Worm (Caenorhabditis elegans) whole organism, L1 larva: ENCODE measurements around the gene nlp-24.

ENCODE experiments used
- C04F5.9 ChIP-seq: sonication (generic microtip); optimal IDR thresholded peaks from 2 replicates; lab custom pipeline; 2016; ENCODE audit warnings: missing genetic modification characterization, missing compliant biosample characterization
- C16A3.4 ChIP-seq: fragments of 150-350 bp; optimal IDR thresholded peaks from 2 replicates; lab custom pipeline; 2014; ENCODE audit warnings: missing biosample characterization, missing genetic modification characterization
- Y116A8C.19 ChIP-seq: sonication (generic microtip); optimal IDR thresholded peaks from 2 replicates; lab custom pipeline; 2016; ENCODE audit warnings: missing compliant biosample characterization, missing genetic modification characterization, borderline replicate concordance
- aha-1 ChIP-seq: fragments of 150-350 bp; optimal IDR thresholded peaks from 2 replicates; lab custom pipeline; 2014; ENCODE audit warnings: missing biosample characterization, missing genetic modification characterization
- blmp-1 ChIP-seq: fragments of 150-350 bp; optimal IDR thresholded peaks from 2 replicates; lab custom pipeline; 2014; ENCODE audit warnings: missing biosample characterization, missing genetic modification characterization
- ceh-63 ChIP-seq: fragments of 200-800 bp; sonication (Bioruptor generic); optimal IDR thresholded peaks from 2 replicates; lab custom pipeline; 2018; ENCODE audit warnings: mild to moderate bottlenecking, missing genetic modification characterization, missing compliant biosample characterization
- ces-1 ChIP-seq: fragments of 150-350 bp; optimal IDR thresholded peaks from 2 replicates; lab custom pipeline; 2014; ENCODE audit warnings: missing biosample characterization, missing genetic modification reagents, missing genetic modification characterization
- dpl-1 ChIP-seq, 3 experiments: fragments of 150-350 bp in 2 of 3; sonication (generic microtip) in 1 of 3; optimal IDR thresholded peaks; 2 replicates each; lab custom pipeline; 2014 to 2017; ENCODE audit warnings: missing biosample characterization in 3 of 3, missing genetic modification characterization in 3 of 3, missing genetic modification reagents in 3 of 3
- efl-1 ChIP-seq, 4 experiments: fragments of 150-350 bp; optimal IDR thresholded peaks in 3 of 4; peaks in 1 of 4; 1 replicate in 1 of 4; 2 replicates in 3 of 4; lab custom pipeline; 2014; ENCODE audit warnings: missing biosample characterization in 2 of 4, missing genetic modification characterization in 2 of 4, missing genetic modification reagents in 2 of 4
- efl-3 ChIP-seq: fragments of 200-800 bp; sonication (Bioruptor generic); optimal IDR thresholded peaks from 2 replicates; lab custom pipeline; 2018; ENCODE audit warnings: mild to moderate bottlenecking, missing genetic modification characterization, missing compliant biosample characterization
- egl-27 ChIP-seq, 2 experiments: fragments of 150-350 bp in 1 of 2; sonication (generic microtip); optimal IDR thresholded peaks; 3 replicates each; lab custom pipeline; 2017 to 2018; ENCODE audit warnings: missing biosample characterization in 2 of 2, missing genetic modification characterization in 2 of 2, missing genetic modification reagents in 2 of 2
- elt-2 ChIP-seq: sonication (generic microtip); optimal IDR thresholded peaks from 2 replicates; lab custom pipeline; 2016; ENCODE audit warnings: missing genetic modification characterization, mild to moderate bottlenecking, inconsistent platforms, missing compliant biosample characterization, missing genetic modification reagents
- fkh-10 ChIP-seq: sonication (generic microtip); optimal IDR thresholded peaks from 2 replicates; lab custom pipeline; 2017; ENCODE audit warnings: missing biosample characterization, missing genetic modification reagents, missing genetic modification characterization
- grh-1 ChIP-seq: fragments of 200-800 bp; sonication (Bioruptor generic); IDR thresholded peaks from 2 replicates; pipeline ENCODE4 v1.3.6; 2022; ENCODE audit warnings: missing genetic modification reagents, missing genetic modification characterization, missing compliant biosample characterization
- hlh-4 ChIP-seq: sonication (generic microtip); optimal IDR thresholded peaks from 2 replicates; lab custom pipeline; 2016; ENCODE audit warnings: mild to moderate bottlenecking, missing genetic modification characterization, missing compliant biosample characterization
- irx-1 ChIP-seq: sonication (generic microtip); optimal IDR thresholded peaks from 2 replicates; lab custom pipeline; 2016; ENCODE audit warnings: missing genetic modification characterization, missing compliant biosample characterization
- jun-1 ChIP-seq: fragments of 150-350 bp; optimal IDR thresholded peaks from 2 replicates; lab custom pipeline; 2014; ENCODE audit warnings: missing biosample characterization, missing genetic modification reagents, missing genetic modification characterization
- lin-13 ChIP-seq: fragments of 150-350 bp; optimal IDR thresholded peaks from 2 replicates; lab custom pipeline; 2014; ENCODE audit warnings: missing biosample characterization, missing genetic modification reagents, missing genetic modification characterization
- lin-14 ChIP-seq: fragments of 200-800 bp; sonication (Bioruptor generic); optimal IDR thresholded peaks from 2 replicates; lab custom pipeline; 2018; ENCODE audit warnings: mild to moderate bottlenecking, missing genetic modification characterization, moderate library complexity, missing compliant biosample characterization
- lin-15B ChIP-seq: fragments of 150-350 bp; sonication (generic microtip); optimal IDR thresholded peaks from 3 replicates; lab custom pipeline; 2014; ENCODE audit warnings: missing biosample characterization, missing genetic modification characterization
- lir-3 ChIP-seq: sonication (generic microtip); optimal IDR thresholded peaks from 2 replicates; lab custom pipeline; 2016; ENCODE audit warnings: mild to moderate bottlenecking, missing genetic modification characterization, moderate library complexity, missing compliant biosample characterization; ENCODE audit not compliant: poor library complexity
- mdl-1 ChIP-seq, 2 experiments: fragments of 150-350 bp; optimal IDR thresholded peaks; 2 replicates each; lab custom pipeline; 2014 to 2017; ENCODE audit warnings: missing biosample characterization in 2 of 2, missing genetic modification characterization in 2 of 2, inconsistent platforms in 1 of 2
- mef-2 ChIP-seq: fragments of 150-350 bp; optimal IDR thresholded peaks from 2 replicates; lab custom pipeline; 2014; ENCODE audit warnings: missing biosample characterization, missing genetic modification characterization
- mep-1 ChIP-seq: fragments of 150-350 bp; optimal IDR thresholded peaks from 2 replicates; lab custom pipeline; 2014; ENCODE audit warnings: missing biosample characterization, missing genetic modification characterization
- pag-3 ChIP-seq: sonication (generic microtip); optimal IDR thresholded peaks from 2 replicates; lab custom pipeline; 2017; ENCODE audit warnings: missing genetic modification characterization, mild to moderate bottlenecking, missing compliant biosample characterization, antibody characterized with exemption, borderline replicate concordance; ENCODE audit not compliant: insufficient read depth
- snu-23 ChIP-seq: sonication (generic microtip); optimal IDR thresholded peaks from 2 replicates; lab custom pipeline; 2016; ENCODE audit warnings: missing genetic modification characterization, missing compliant biosample characterization
- sptf-1 ChIP-seq: fragments of 150-350 bp; optimal IDR thresholded peaks from 2 replicates; lab custom pipeline; 2014; ENCODE audit warnings: missing biosample characterization, missing genetic modification characterization
- swsn-7 ChIP-seq: sonication (generic microtip); optimal IDR thresholded peaks from 2 replicates; lab custom pipeline; 2016; ENCODE audit warnings: missing genetic modification characterization, missing compliant biosample characterization
- tlp-1 ChIP-seq: fragments of 150-350 bp; optimal IDR thresholded peaks from 2 replicates; lab custom pipeline; 2014; ENCODE audit warnings: missing biosample characterization, missing genetic modification characterization
- unc-30 ChIP-seq: sonication (generic microtip); optimal IDR thresholded peaks from 2 replicates; lab custom pipeline; 2017; ENCODE audit warnings: missing biosample characterization, missing genetic modification characterization
- unc-86 ChIP-seq: sonication (generic microtip); optimal IDR thresholded peaks from 2 replicates; lab custom pipeline; 2016; ENCODE audit warnings: missing genetic modification characterization, missing compliant biosample characterization
- zip-4 ChIP-seq: fragments of 200-800 bp; sonication (Bioruptor generic); optimal IDR thresholded peaks from 2 replicates; lab custom pipeline; 2018; ENCODE audit warnings: mild to moderate bottlenecking, missing genetic modification characterization, moderate library complexity, missing compliant biosample characterization

The nlp-24 gene

DNA sequence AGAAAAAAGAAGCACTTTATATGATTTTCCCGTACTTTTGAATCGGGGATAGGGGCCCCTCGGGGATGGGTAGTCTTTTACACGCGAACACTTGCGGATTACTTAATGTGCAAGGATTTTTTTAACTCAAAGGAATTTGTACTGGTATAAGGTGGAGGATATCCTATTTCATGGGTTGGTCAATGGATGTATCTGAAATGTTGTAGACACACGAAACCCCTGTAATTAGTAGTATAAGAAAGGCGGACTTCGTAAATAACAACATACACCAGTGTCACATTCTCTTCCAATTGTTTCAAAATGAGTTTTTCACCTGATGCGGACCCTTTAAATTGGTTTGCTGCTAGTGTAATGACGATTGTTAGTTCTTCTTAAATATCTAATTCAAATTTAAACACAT is 22.7 kb upstream of the nlp-24 start, which contains the start of gene srx-80:
Gene srx-80, plus strand, starts transcription at position 301 of the 400 bp plus-strand sequence.
- no peak for TF ChIP-seq swsn-7 (tag; lab: Kevin White, UChicago)
- no peak for TF ChIP-seq ceh-63 (GFP tag; lab: Kevin White, UChicago)
- no peak for TF ChIP-seq efl-1 (optimal IDR thresholded peaks at IDR 0.05; lab: Kevin White, UChicago)
- TF ChIP-seq efl-1 (GFP tag; optimal IDR thresholded peaks at IDR 0.05 in 1 of 2; lab: Kevin White, UChicago): peak in 1 of 2 experiments; percentile 75
- no peak for TF ChIP-seq mef-2
- TF ChIP-seq hlh-4 (tag; lab: Kevin White, UChicago): no peak

DNA sequence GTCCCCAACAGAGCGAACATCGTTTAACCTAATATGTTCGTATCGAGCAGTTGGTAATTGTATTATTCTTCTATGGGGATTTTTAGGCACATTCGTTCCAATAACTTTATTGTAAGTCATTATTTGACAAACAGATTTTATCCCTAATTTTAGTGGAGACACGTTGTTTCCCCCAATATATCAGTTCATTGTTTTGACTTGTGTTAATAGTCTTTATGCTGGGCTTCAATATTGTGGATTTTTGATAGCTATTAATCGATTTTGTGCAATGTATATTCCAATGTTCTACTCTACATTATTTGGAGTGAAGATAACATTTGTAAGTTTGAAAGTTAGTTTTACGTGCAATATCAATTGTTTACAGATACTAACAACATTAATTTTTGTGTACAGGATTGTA is 22.3 kb upstream of the nlp-24 start:
- TF ChIP-seq Y116A8C.19 (tag; lab: Kevin White, UChicago): no peak
- TF ChIP-seq snu-23 (GFP tag; lab: Kevin White, UChicago): no peak
- TF ChIP-seq zip-4: no peak
- no peak for TF ChIP-seq C16A3.4 (tag; lab: Kevin White, UChicago)
- no peak for TF ChIP-seq aha-1
- no peak for TF ChIP-seq sptf-1
- no peak for TF ChIP-seq dpl-1 (GFP tag; optimal IDR thresholded peaks at IDR 0.05; lab: Kevin White, UChicago)
- no peak for TF ChIP-seq lir-3 (tag; lab: Kevin White, UChicago)

DNA sequence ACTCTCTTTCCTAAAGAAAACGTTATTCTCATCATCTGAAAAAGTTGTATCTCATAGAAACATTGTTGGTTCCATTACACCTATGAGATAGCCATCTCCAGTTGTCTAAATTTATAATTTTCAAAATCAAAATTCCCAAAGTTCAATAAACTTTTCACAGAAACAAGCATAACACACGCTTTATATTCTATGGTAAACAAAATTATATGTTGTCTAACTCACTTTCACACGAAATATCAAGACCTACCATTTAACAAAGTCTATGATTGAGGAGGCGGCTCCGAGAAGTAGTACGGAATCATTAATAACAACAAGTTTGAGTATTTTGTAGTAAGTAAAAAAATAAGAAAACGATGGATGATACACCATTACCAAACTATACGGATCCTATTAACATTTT is 17.4 kb upstream of the nlp-24 start, which contains the start of gene srx-84:
Gene srx-84, plus strand, starts transcription at position 301 of the 400 bp plus-strand sequence.
- TF ChIP-seq jun-1 (tag; lab: Kevin White, UChicago) (no peak), lin-15B (tag; lab: Kevin White, UChicago) (no peak), grh-1 (GFP tag; lab: Robert Waterston, UW) (no peak), efl-3 (GFP tag; lab: Kevin White, UChicago) (no peak), C04F5.9 (no peak), pag-3 (tag; lab: Kevin White, UChicago) (no peak), lin-13 (GFP tag; lab: Kevin White, UChicago) (no peak), irx-1 (tag; lab: Kevin White, UChicago) (no peak), efl-1 (optimal IDR thresholded peaks at IDR 0.05; lab: Kevin White, UChicago) (no peak), efl-1 (GFP tag; optimal IDR thresholded peaks at IDR 0.05 in 1 of 2; lab: Kevin White, UChicago) (no peak), ceh-63 (GFP tag; lab: Kevin White, UChicago) (no peak), snu-23 (GFP tag; lab: Kevin White, UChicago) (no peak), ces-1 (no peak), unc-30 (no peak)

DNA sequence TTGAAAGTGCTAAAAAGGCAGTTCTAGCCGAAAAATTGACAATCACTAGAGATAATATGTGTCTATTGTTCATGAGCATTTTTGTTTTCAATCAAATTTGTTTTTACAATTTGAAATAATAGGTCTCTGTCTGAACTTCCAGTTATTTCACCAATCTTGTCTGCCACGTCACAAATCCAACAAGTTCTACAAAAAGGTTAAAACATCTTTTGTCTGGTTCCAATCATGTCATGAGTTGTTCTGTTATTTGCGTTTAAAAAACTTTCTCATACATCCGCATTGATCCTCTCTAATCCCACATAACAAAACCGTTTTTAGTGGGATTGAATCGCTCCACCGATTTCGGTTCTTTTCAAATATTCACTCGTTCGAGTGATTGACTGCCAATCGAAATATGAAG is 15.4 kb upstream of the nlp-24 start, which contains the start of gene F35B12.9:
Gene F35B12.9, plus strand, starts transcription at position 372 of the 400 bp plus-strand sequence.
- TF ChIP-seq tlp-1: no peak
- TF ChIP-seq elt-2 (tag; lab: Kevin White, UChicago): no peak
- no peak for TF ChIP-seq lin-14 (GFP tag; lab: Kevin White, UChicago)
- no peak for TF ChIP-seq egl-27 (tag; optimal IDR thresholded peaks at IDR 0.05; lab: Kevin White, UChicago)
- TF ChIP-seq mdl-1 (tag; optimal IDR thresholded peaks at IDR 0.05; lab: Kevin White, UChicago): no peak
- no peak for TF ChIP-seq mep-1 (tag; lab: Kevin White, UChicago)
- no peak for TF ChIP-seq efl-1 (optimal IDR thresholded peaks at IDR 0.05; lab: Kevin White, UChicago)
- peak in 1 of 2 experiments; percentile 60 for TF ChIP-seq efl-1 (GFP tag; optimal IDR thresholded peaks at IDR 0.05 in 1 of 2; lab: Kevin White, UChicago)
- TF ChIP-seq unc-86 (tag; lab: Kevin White, UChicago): no peak
- no peak for TF ChIP-seq fkh-10 (GFP tag; lab: Kevin White, UChicago)
- TF ChIP-seq, all 84 proteins: peak for 1

DNA sequence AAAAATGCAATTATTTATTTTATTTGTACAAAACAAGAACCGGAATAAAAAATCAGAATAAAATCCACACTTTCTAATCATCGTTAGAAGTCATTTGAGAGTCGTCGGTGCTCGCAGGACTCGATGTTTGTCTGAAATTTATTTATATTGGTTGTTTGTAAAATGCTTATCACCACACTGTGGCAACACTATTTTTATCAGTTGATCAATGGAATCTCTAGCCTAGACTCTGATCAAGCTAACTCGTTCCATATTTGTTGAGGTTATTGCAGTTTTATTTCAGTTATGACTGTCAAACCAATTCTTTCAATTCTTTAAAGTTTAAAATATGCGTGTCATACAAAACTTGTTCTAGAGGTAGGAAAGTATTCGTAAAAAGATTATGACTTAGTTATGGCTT is 11.7 kb upstream of the nlp-24 start, which contains the start of gene dhs-20:
Gene dhs-20, minus strand, starts transcription at position 80 of the 400 bp plus-strand sequence.
- TF ChIP-seq elt-2 (tag; lab: Kevin White, UChicago) (peak; percentile 68), blmp-1 (no peak)
